Fruit fly (Drosophila melanogaster) whole organism, wandering third instar larva: ENCODE measurements around the gene Spn77Bb.

ENCODE experiments used
- Abd-B ChIP-seq: fragments of >200 bp; optimal IDR thresholded peaks from 2 replicates; lab custom pipeline; 2017; ENCODE audit warnings: missing biosample characterization, missing genetic modification characterization
- CG32264 ChIP-seq: fragments of 200-800 bp; sonication (Bioruptor generic); optimal IDR thresholded peaks from 2 replicates; lab custom pipeline; 2016; ENCODE audit warnings: missing biosample characterization, missing genetic modification characterization
- CG9705 ChIP-seq: fragments of 200-800 bp; sonication (Bioruptor generic); optimal IDR thresholded peaks from 2 replicates; lab custom pipeline; 2018; ENCODE audit warnings: missing biosample characterization, mild to moderate bottlenecking, missing genetic modification characterization
- CrebA ChIP-seq: fragments of 200-800 bp; sonication (Bioruptor generic); optimal IDR thresholded peaks from 2 replicates; lab custom pipeline; 2016; ENCODE audit warnings: missing biosample characterization, mild to moderate bottlenecking, missing genetic modification characterization, borderline replicate concordance
- Dfd ChIP-seq: fragments of >200 bp; optimal IDR thresholded peaks from 2 replicates; lab custom pipeline; 2017; ENCODE audit warnings: missing biosample characterization, missing genetic modification characterization
- Dif ChIP-seq: fragments of 200-275, 200-300 bp; sonication (Bioruptor generic); optimal IDR thresholded peaks from 2 replicates; lab custom pipeline; 2018; ENCODE audit warnings: missing biosample characterization, missing genetic modification characterization; ENCODE audit not compliant: partially characterized antibody
- GATAd ChIP-seq: sonication (Bioruptor generic); optimal IDR thresholded peaks from 2 replicates; lab custom pipeline; 2016; ENCODE audit warnings: missing biosample characterization, missing genetic modification characterization
- HLH106 ChIP-seq: fragments of 200-800 bp; optimal IDR thresholded peaks from 3 replicates; lab custom pipeline; 2019; ENCODE audit warnings: missing biosample characterization, mild to moderate bottlenecking, missing genetic modification characterization, moderate library complexity
- Hnf4 ChIP-seq: fragments of 200-800 bp; sonication (Bioruptor generic); optimal IDR thresholded peaks from 2 replicates; lab custom pipeline; 2016; ENCODE audit warnings: missing biosample characterization, mild to moderate bottlenecking, missing genetic modification characterization
- Hr78 ChIP-seq: fragments of >200 bp; optimal IDR thresholded peaks from 2 replicates; lab custom pipeline; 2017; ENCODE audit warnings: missing biosample characterization, missing genetic modification characterization
- Hr83 ChIP-seq: fragments of 200-300 bp; sonication (Bioruptor generic); optimal IDR thresholded peaks from 2 replicates; lab custom pipeline; 2016; ENCODE audit warnings: missing biosample characterization, mild to moderate bottlenecking, missing genetic modification characterization, moderate library complexity; ENCODE audit not compliant: poor library complexity, severe bottlenecking
- Jra ChIP-seq: sonication (Bioruptor generic); optimal IDR thresholded peaks from 2 replicates; lab custom pipeline; 2016; ENCODE audit warnings: missing biosample characterization, missing genetic modification characterization
- Mio ChIP-seq: sonication (Bioruptor generic); optimal IDR thresholded peaks from 2 replicates; lab custom pipeline; 2016; ENCODE audit warnings: missing biosample characterization, missing genetic modification characterization
- Myc ChIP-seq: fragments of >200 bp; optimal IDR thresholded peaks from 2 replicates; lab custom pipeline; 2017
- N ChIP-seq: fragments of >200 bp; optimal IDR thresholded peaks from 2 replicates; lab custom pipeline; 2018; ENCODE audit warnings: missing biosample characterization, missing external identifiers, missing genetic modification characterization
- OdsH ChIP-seq: fragments of 200-800 bp; sonication (Bioruptor generic); optimal IDR thresholded peaks from 2 replicates; lab custom pipeline; 2016; ENCODE audit warnings: missing biosample characterization, mild to moderate bottlenecking, missing genetic modification characterization
- Rel ChIP-seq, 2 experiments: fragments of 200-800 bp; sonication (Bioruptor generic) in 1 of 2; optimal IDR thresholded peaks; 2 replicates in 1 of 2; 3 replicates in 1 of 2; lab custom pipeline; 2016 to 2019; ENCODE audit warnings: mild to moderate bottlenecking in 2 of 2, missing biosample characterization in 2 of 2, missing genetic modification characterization in 2 of 2, moderate library complexity in 1 of 2
- Sp1 ChIP-seq: fragments of 200-800 bp; sonication (Bioruptor generic); optimal IDR thresholded peaks from 3 replicates; lab custom pipeline; 2019; ENCODE audit warnings: missing biosample characterization, mild to moderate bottlenecking, missing genetic modification characterization, moderate library complexity
- Vsx2 ChIP-seq: fragments of 200-300, 225-300 bp; sonication (Bioruptor generic); optimal IDR thresholded peaks from 2 replicates; lab custom pipeline; 2018; ENCODE audit warnings: missing biosample characterization, missing genetic modification characterization; ENCODE audit not compliant: partially characterized antibody
- br ChIP-seq: fragments of 200-800 bp; sonication (Bioruptor generic); optimal IDR thresholded peaks from 2 replicates; lab custom pipeline; 2016; ENCODE audit warnings: missing biosample characterization, missing genetic modification characterization
- brk ChIP-seq: fragments of 200-800 bp; sonication (Bioruptor generic); optimal IDR thresholded peaks from 2 replicates; lab custom pipeline; 2016; ENCODE audit warnings: missing biosample characterization, mild to moderate bottlenecking, missing genetic modification characterization
- dl ChIP-seq, 2 experiments: fragments of 175-275, 200-275 bp in 1 of 2; fragments of 200-275 bp in 1 of 2; sonication (Bioruptor generic); optimal IDR thresholded peaks; lab custom pipeline; 2018; ENCODE audit warnings: mild to moderate bottlenecking in 2 of 2, missing biosample characterization in 2 of 2, missing genetic modification characterization in 2 of 2, moderate library complexity in 2 of 2; ENCODE audit not compliant: partially characterized antibody in 2 of 2, insufficient read depth in 1 of 2
- dsf ChIP-seq: sonication (Bioruptor generic); optimal IDR thresholded peaks from 2 replicates; lab custom pipeline; 2016; ENCODE audit warnings: missing biosample characterization, missing genetic modification characterization, borderline replicate concordance
- ey ChIP-seq: fragments of 200-800 bp; sonication (Bioruptor generic); optimal IDR thresholded peaks from 2 replicates; lab custom pipeline; 2016; ENCODE audit warnings: missing biosample characterization, missing genetic modification characterization
- foxo ChIP-seq, 2 experiments: fragments of 200-800 bp; sonication (Bioruptor generic); optimal IDR thresholded peaks; 2 replicates in 1 of 2; 3 replicates in 1 of 2; lab custom pipeline; 2016 to 2017; ENCODE audit warnings: missing biosample characterization in 2 of 2, missing genetic modification characterization in 2 of 2
- fru ChIP-seq: fragments of 200-800 bp; sonication (Bioruptor generic); optimal IDR thresholded peaks from 3 replicates; lab custom pipeline; 2016; ENCODE audit warnings: missing biosample characterization, mild to moderate bottlenecking, missing genetic modification characterization
- h ChIP-seq: fragments of 200-800 bp; sonication (Bioruptor generic); optimal IDR thresholded peaks from 3 replicates; lab custom pipeline; 2016; ENCODE audit warnings: missing biosample characterization, mild to moderate bottlenecking, missing genetic modification characterization
- jim ChIP-seq: fragments of 175-275, 200-325 bp; sonication (Bioruptor generic); optimal IDR thresholded peaks from 2 replicates; lab custom pipeline; 2016; ENCODE audit warnings: missing biosample characterization, mild to moderate bottlenecking, missing genetic modification characterization
- lola ChIP-seq: fragments of >200 bp; optimal IDR thresholded peaks from 2 replicates; lab custom pipeline; 2017; ENCODE audit warnings: missing biosample characterization, missing genetic modification characterization
- pan ChIP-seq: fragments of >200 bp; optimal IDR thresholded peaks from 2 replicates; lab custom pipeline; 2017
- psq ChIP-seq: fragments of 200-800 bp; sonication (Bioruptor generic); optimal IDR thresholded peaks from 3 replicates; lab custom pipeline; 2017; ENCODE audit warnings: missing biosample characterization, mild to moderate bottlenecking, missing genetic modification characterization, moderate library complexity
- rgr ChIP-seq: fragments of 200-800 bp; sonication (Bioruptor generic); optimal IDR thresholded peaks from 3 replicates; lab custom pipeline; 2016; ENCODE audit warnings: missing biosample characterization, mild to moderate bottlenecking, missing genetic modification characterization
- sage ChIP-seq: fragments of 200-800 bp; sonication (Bioruptor generic); optimal IDR thresholded peaks from 2 replicates; lab custom pipeline; 2016; ENCODE audit warnings: missing biosample characterization, mild to moderate bottlenecking, missing genetic modification characterization
- sv ChIP-seq: fragments of 200-800 bp; sonication (Bioruptor generic); optimal IDR thresholded peaks from 3 replicates; lab custom pipeline; 2016; ENCODE audit warnings: missing biosample characterization, missing genetic modification characterization
- tai ChIP-seq: sonication (Bioruptor generic); optimal IDR thresholded peaks from 2 replicates; lab custom pipeline; 2016; ENCODE audit warnings: missing biosample characterization, missing genetic modification characterization
- usp ChIP-seq: fragments of >200 bp; optimal IDR thresholded peaks from 2 replicates; lab custom pipeline; 2017; ENCODE audit warnings: missing biosample characterization, missing genetic modification characterization
- woc ChIP-seq: sonication (Bioruptor generic); optimal IDR thresholded peaks from 2 replicates; lab custom pipeline; 2016; ENCODE audit warnings: missing biosample characterization, mild to moderate bottlenecking, missing genetic modification characterization

Spn77Bb gene

dm6 chr3L:20347762-20348580 is 27.2 kb downstream of the Spn77Bb start, which contains the start of the genes Rbbp5 and eRF1 (continued):
- peak; percentile 80 for TF ChIP-seq woc
- TF ChIP-seq h (GFP tag; lab: Kevin White, UChicago), result peak; percentile 71
- TF ChIP-seq foxo (GFP tag; optimal IDR thresholded peaks at IDR 0.05; lab: Kevin White, UChicago), result peak in 1 of 2 experiments; percentile 86
- TF ChIP-seq Dif (GFP tag; lab: Kevin White, UChicago), result no peak
- TF ChIP-seq rgr (GFP tag; lab: Kevin White, UChicago), result peak; percentile 71
- TF ChIP-seq, all 38 proteins: peak for 22

dm6 chr3L:20348581-20349093 is 27.9 kb downstream of the Spn77Bb start:
- TF ChIP-seq Hnf4 (GFP tag; lab: Kevin White, UChicago) (no peak), OdsH (GFP tag; lab: Kevin White, UChicago) (peak; percentile 31), Rel (GFP tag; optimal IDR thresholded peaks at IDR 0.05; lab: Kevin White, UChicago) (no peak), Rel (tag; optimal IDR thresholded peaks at IDR 0.05; lab: Kevin White, UChicago) (peak; percentile 56), ey (GFP tag; lab: Kevin White, UChicago) (no peak)

dm6 chr3L:20349333-20349924 is 28.7 kb downstream of the Spn77Bb start:
- TF ChIP-seq Hr78 (no peak), Hnf4 (GFP tag; lab: Kevin White, UChicago) (no peak), pan (lab: Kevin White, UChicago) (no peak), h (GFP tag; lab: Kevin White, UChicago) (peak; percentile 3), lola (GFP tag; lab: Kevin White, UChicago) (no peak), GATAd (GFP tag; lab: Kevin White, UChicago) (no peak), psq (GFP tag; lab: Kevin White, UChicago) (no peak), HLH106 (no peak), fru (GFP tag; lab: Kevin White, UChicago) (no peak), dl (GFP tag; optimal IDR thresholded peaks at IDR 0.05; lab: Kevin White, UChicago; ENCODE audit: insufficient read depth in 1 of 2, partially characterized antibody in 2 of 2) (peak; percentile 55 to 88), woc (no peak), Rel (GFP tag; optimal IDR thresholded peaks at IDR 0.05; lab: Kevin White, UChicago) (no peak), Rel (tag; optimal IDR thresholded peaks at IDR 0.05; lab: Kevin White, UChicago) (peak; percentile 100), CG32264 (GFP tag; lab: Kevin White, UChicago) (no peak), brk (GFP tag; lab: Kevin White, UChicago) (no peak), CG9705 (GFP tag; lab: Kevin White, UChicago) (no peak), sv (GFP tag; lab: Kevin White, UChicago) (no peak), foxo (GFP tag; optimal IDR thresholded peaks at IDR 0.05; lab: Kevin White, UChicago) (no peak), Dfd (GFP tag; lab: Kevin White, UChicago) (no peak), CrebA (GFP tag; lab: Kevin White, UChicago) (no peak), Jra (GFP tag; lab: Kevin White, UChicago) (peak; percentile 48), Dif (GFP tag; lab: Kevin White, UChicago) (peak; percentile 88), tai (no peak), Mio (GFP tag; lab: Kevin White, UChicago) (no peak), dsf (GFP tag; lab: Kevin White, UChicago) (no peak), Sp1 (no peak), sage (GFP tag; lab: Kevin White, UChicago) (peak; percentile 6), Vsx2 (GFP tag; lab: Kevin White, UChicago) (peak; percentile 65), jim (GFP tag; lab: Kevin White, UChicago) (no peak), Abd-B (no peak), usp (GFP tag; lab: Kevin White, UChicago) (no peak), N (GFP tag; lab: Kevin White, UChicago) (no peak), br (GFP tag; lab: Kevin White, UChicago) (no peak), OdsH (GFP tag; lab: Kevin White, UChicago) (no peak), rgr (GFP tag; lab: Kevin White, UChicago) (no peak), ey (GFP tag; lab: Kevin White, UChicago) (no peak), Hr83 (GFP tag; lab: Kevin White, UChicago) (no peak), Myc (lab: Kevin White, UChicago) (no peak)
